Worm (Caenorhabditis elegans) whole organism, L3 larva: ENCODE measurements around the gene bgnt-1.5.

Experiments used
- ZK546.5 ChIP-seq: sonication (generic microtip); optimal IDR thresholded peaks from 2 replicates; lab custom pipeline; 2017; ENCODE audit warnings: missing biosample characterization, missing genetic modification characterization
- ama-1 ChIP-seq: fragments of 150-350 bp; optimal IDR thresholded peaks from 2 replicates; lab custom pipeline; 2018
- ceh-16 ChIP-seq: sonication (generic microtip); optimal IDR thresholded peaks from 2 replicates; lab custom pipeline; 2017; ENCODE audit warnings: missing biosample characterization, missing genetic modification characterization
- ceh-28 ChIP-seq: fragments of 150-350 bp; optimal IDR thresholded peaks from 2 replicates; lab custom pipeline; 2014; ENCODE audit warnings: missing biosample characterization, missing genetic modification reagents, missing genetic modification characterization
- ceh-82 ChIP-seq: fragments of 150-350 bp; optimal IDR thresholded peaks from 2 replicates; lab custom pipeline; 2014; ENCODE audit warnings: missing biosample characterization, missing genetic modification characterization
- daf-12 ChIP-seq: fragments of 150-350 bp; optimal IDR thresholded peaks from 2 replicates; lab custom pipeline; 2014; ENCODE audit warnings: missing biosample characterization, missing genetic modification reagents, missing genetic modification characterization
- egl-27 ChIP-seq: sonication (generic microtip); optimal IDR thresholded peaks from 4 replicates; lab custom pipeline; 2017; ENCODE audit warnings: missing biosample characterization, missing genetic modification reagents, missing genetic modification characterization
- egl-5 ChIP-seq: fragments of 150-350 bp; optimal IDR thresholded peaks from 2 replicates; lab custom pipeline; 2017; ENCODE audit warnings: missing biosample characterization, missing genetic modification reagents, missing genetic modification characterization, inconsistent platforms
- elt-1 ChIP-seq: fragments of 150-350 bp; optimal IDR thresholded peaks from 2 replicates; lab custom pipeline; 2014; ENCODE audit warnings: missing biosample characterization, missing genetic modification characterization
- elt-2 ChIP-seq: sonication (generic microtip); optimal IDR thresholded peaks from 2 replicates; lab custom pipeline; 2016; ENCODE audit warnings: missing genetic modification reagents, mild to moderate bottlenecking, missing genetic modification characterization, missing compliant biosample characterization
- eor-1 ChIP-seq, 2 experiments: fragments of 150-350 bp; optimal IDR thresholded peaks; 2 replicates each; lab custom pipeline; 2014 to 2018; ENCODE audit warnings: missing biosample characterization in 2 of 2, missing genetic modification characterization in 2 of 2
- fkh-10 ChIP-seq: sonication (generic microtip); optimal IDR thresholded peaks from 2 replicates; lab custom pipeline; 2017; ENCODE audit warnings: missing biosample characterization, missing genetic modification reagents, missing genetic modification characterization
- fkh-2 ChIP-seq: fragments of 150-350 bp; optimal IDR thresholded peaks from 2 replicates; lab custom pipeline; 2014; ENCODE audit warnings: missing biosample characterization, missing genetic modification reagents, missing genetic modification characterization
- fos-1 ChIP-seq: fragments of 150-350 bp; optimal IDR thresholded peaks from 2 replicates; lab custom pipeline; 2014; ENCODE audit warnings: missing biosample characterization, missing genetic modification characterization
- lin-15B ChIP-seq: fragments of 150-350 bp; optimal IDR thresholded peaks from 2 replicates; lab custom pipeline; 2014; ENCODE audit warnings: missing biosample characterization, missing genetic modification characterization
- lin-39 ChIP-seq: fragments of 150-350 bp; optimal IDR thresholded peaks from 2 replicates; lab custom pipeline; 2018; ENCODE audit warnings: missing biosample characterization, missing genetic modification reagents, missing genetic modification characterization
- mdl-1 ChIP-seq: fragments of 150-350 bp; optimal IDR thresholded peaks from 2 replicates; lab custom pipeline; 2014; ENCODE audit warnings: missing biosample characterization, missing genetic modification characterization
- mml-1 ChIP-seq: fragments of 150-350 bp; sonication (generic microtip); optimal IDR thresholded peaks from 3 replicates; lab custom pipeline; 2014; ENCODE audit warnings: missing biosample characterization, missing genetic modification characterization
- nfya-1 ChIP-seq: sonication (generic microtip); optimal IDR thresholded peaks from 2 replicates; lab custom pipeline; 2017; ENCODE audit warnings: missing genetic modification characterization, mild to moderate bottlenecking, missing compliant biosample characterization, antibody characterized with exemption, moderate library complexity; ENCODE audit not compliant: insufficient read depth
- nhr-23 ChIP-seq: fragments of 150-350 bp; optimal IDR thresholded peaks from 2 replicates; lab custom pipeline; 2014; ENCODE audit warnings: missing biosample characterization, missing genetic modification reagents, missing genetic modification characterization
- nhr-237 ChIP-seq: fragments of 150-350 bp; optimal IDR thresholded peaks from 2 replicates; lab custom pipeline; 2014; ENCODE audit warnings: missing biosample characterization, missing genetic modification characterization
- nhr-43 ChIP-seq: sonication (generic microtip); optimal IDR thresholded peaks from 2 replicates; lab custom pipeline; 2016; ENCODE audit warnings: mild to moderate bottlenecking, missing genetic modification characterization, missing compliant biosample characterization; ENCODE audit not compliant: poor library complexity, severe bottlenecking
- nhr-67 ChIP-seq: fragments of 150-350 bp; optimal IDR thresholded peaks from 2 replicates; lab custom pipeline; 2014; ENCODE audit warnings: missing biosample characterization, missing genetic modification characterization
- nhr-76 ChIP-seq: fragments of 150-350 bp; sonication (generic microtip); optimal IDR thresholded peaks from 5 replicates; lab custom pipeline; 2014; ENCODE audit warnings: missing biosample characterization, missing genetic modification characterization
- nhr-77 ChIP-seq: fragments of 150-350 bp; optimal IDR thresholded peaks from 2 replicates; lab custom pipeline; 2014; ENCODE audit warnings: missing biosample characterization, missing genetic modification characterization
- snpc-4 ChIP-seq: fragments of 150-350 bp; optimal IDR thresholded peaks from 2 replicates; lab custom pipeline; 2014; ENCODE audit warnings: missing biosample characterization, missing genetic modification characterization
- tbx-2 ChIP-seq: sonication (generic microtip); optimal IDR thresholded peaks from 2 replicates; lab custom pipeline; 2016; ENCODE audit warnings: mild to moderate bottlenecking, missing genetic modification characterization, missing compliant biosample characterization
- unc-62 ChIP-seq: fragments of 150-350 bp; sonication (generic microtip); optimal IDR thresholded peaks from 4 replicates; lab custom pipeline; 2014; ENCODE audit warnings: missing biosample characterization, missing genetic modification reagents, missing genetic modification characterization
- ztf-4 ChIP-seq: fragments of 150-350 bp; optimal IDR thresholded peaks from 2 replicates; lab custom pipeline; 2014; ENCODE audit warnings: missing biosample characterization, missing genetic modification characterization

The bgnt-1.5 gene

ce11 chrX:13206911-13207310 lies 25.2 kb downstream of the bgnt-1.5 start:
- TF ChIP-seq fkh-2 (no peak), lin-39 (tag; lab: Kevin White, UChicago) (peak; percentile 16), snpc-4 (tag; lab: Kevin White, UChicago) (no peak), nfya-1 (tag; lab: Kevin White, UChicago) (peak; percentile 7), egl-5 (tag; lab: Kevin White, UChicago) (no peak)

ce11 chrX:13206011-13206410 lies 26.1 kb downstream of the bgnt-1.5 start:
- peak; percentile 32 for TF ChIP-seq lin-39 (tag; lab: Kevin White, UChicago)
- TF ChIP-seq fkh-10 (GFP tag; lab: Kevin White, UChicago), result no peak

- TF ChIP-seq nhr-76 (tag; lab: Kevin White, UChicago) (no peak), fkh-10 (GFP tag; lab: Kevin White, UChicago) (no peak), mdl-1 (no peak), snpc-4 (tag; lab: Kevin White, UChicago) (no peak), nhr-237 (no peak), lin-15B (tag; lab: Kevin White, UChicago) (no peak), ceh-16 (tag; lab: Kevin White, UChicago) (no peak), nhr-67 (tag; lab: Kevin White, UChicago) (no peak)
These were observed 29.8 kb downstream of the bgnt-1.5 start for ce11 chrX:13202312-13202711.

- TF ChIP-seq mml-1 (tag; lab: Kevin White, UChicago) (no peak), fkh-10 (GFP tag; lab: Kevin White, UChicago) (peak; percentile 67)
These were observed 30.8 kb downstream of the bgnt-1.5 start, which contains the start of gene unc-9 for ce11 chrX:13201401-13201800. unc-9 (plus strand) TSS chrX:13201770.

ce11 chrX:13200312-13200711 lies 31.8 kb downstream of the bgnt-1.5 start:
- TF ChIP-seq egl-27 (tag; lab: Kevin White, UChicago) (no peak), daf-12 (tag; lab: Kevin White, UChicago) (no peak), snpc-4 (tag; lab: Kevin White, UChicago) (no peak), ceh-16 (tag; lab: Kevin White, UChicago) (no peak), egl-5 (tag; lab: Kevin White, UChicago) (peak; percentile 69), ceh-82 (tag; lab: Kevin White, UChicago) (no peak)

- TF ChIP-seq fkh-10 (GFP tag; lab: Kevin White, UChicago) (peak; percentile 29), fos-1 (tag; lab: Kevin White, UChicago) (no peak), ceh-28 (tag; lab: Kevin White, UChicago) (no peak), lin-39 (tag; lab: Kevin White, UChicago) (peak; percentile 0), nhr-23 (tag; lab: Kevin White, UChicago) (no peak)
These were observed 34.0 kb downstream of the bgnt-1.5 start for ce11 chrX:13198134-13198533.

ce11 chrX:13190912-13191311 lies 41.2 kb downstream of the bgnt-1.5 start, which contains the start of gene gpa-6:
gpa-6 (plus strand) TSS chrX:13191212.
- TF ChIP-seq lin-39 (tag; lab: Kevin White, UChicago) (no peak), ztf-4 (tag; lab: Kevin White, UChicago) (no peak), egl-5 (tag; lab: Kevin White, UChicago) (no peak), nhr-43 (no peak), ZK546.5 (tag; lab: Kevin White, UChicago) (no peak), elt-1 (tag; lab: Kevin White, UChicago) (no peak), lin-15B (tag; lab: Kevin White, UChicago) (no peak), tbx-2 (tag; lab: Kevin White, UChicago) (no peak), nhr-77 (no peak), unc-62 (GFP tag; lab: Kevin White, UChicago) (no peak), fkh-10 (GFP tag; lab: Kevin White, UChicago) (no peak), elt-2 (tag; lab: Kevin White, UChicago) (no peak), ceh-82 (tag; lab: Kevin White, UChicago) (no peak), ama-1 (no peak), fkh-2 (no peak), nhr-76 (tag; lab: Kevin White, UChicago) (no peak), eor-1 (tag; optimal IDR thresholded peaks at IDR 0.05; lab: Kevin White, UChicago) (no peak), nfya-1 (tag; lab: Kevin White, UChicago) (no peak)
